Fruit fly (Drosophila melanogaster): Measurements from ENCODE around the gene abd-A.
A peak's percentile ranks its signal among the peaks of the same experiment; 100 is the strongest.

The abd-A gene

DNA sequence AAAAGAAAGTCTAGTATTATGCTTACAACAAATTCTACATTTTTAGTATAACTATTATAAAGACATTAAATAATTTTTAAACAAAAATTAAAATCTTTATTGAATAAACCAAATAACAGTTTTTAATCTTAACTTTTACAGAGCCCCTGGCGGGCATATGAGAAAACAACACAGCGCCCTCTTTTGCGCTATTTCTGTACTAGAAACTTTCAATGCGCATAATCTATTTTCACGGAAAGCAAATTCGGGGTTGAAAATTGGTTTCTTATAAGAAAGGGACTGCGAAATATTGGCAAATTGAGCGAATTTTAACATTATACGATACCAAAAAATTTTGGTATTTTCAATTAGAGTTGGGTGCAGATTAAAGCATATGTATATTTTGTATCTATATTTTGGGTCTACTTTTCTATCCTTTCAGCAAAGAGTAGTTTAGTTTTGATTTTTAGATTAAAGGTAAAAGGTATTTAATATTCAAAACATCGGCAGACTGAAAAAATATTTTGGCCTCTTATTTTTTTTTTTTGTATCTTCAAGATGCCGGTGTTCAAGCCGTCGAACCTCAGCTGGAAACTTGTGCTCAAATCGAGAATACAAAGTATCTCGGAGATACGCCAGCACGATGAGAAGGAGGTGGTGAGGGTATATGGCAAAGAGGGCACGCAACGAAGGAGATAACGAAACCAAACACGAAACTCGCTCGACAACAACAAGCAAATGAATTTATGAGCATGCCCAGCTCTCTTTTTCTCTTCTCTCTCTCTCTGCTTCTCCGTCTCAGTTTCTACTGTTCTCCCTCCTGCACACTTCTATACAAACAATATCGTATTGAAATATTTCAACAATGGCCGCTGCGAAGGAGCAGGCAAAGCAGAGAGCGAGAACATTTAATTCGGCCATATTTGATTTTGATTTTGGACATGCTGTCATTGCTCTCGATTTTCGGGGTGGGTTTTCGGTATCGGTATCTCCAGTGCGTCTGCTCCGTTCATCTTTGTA, 27.5 kb upstream of the abd-A start (continued):
- TF ChIP-seq sd (tag; optimal IDR thresholded peaks at IDR 0.05) (peak; percentile 49), phol (tag; optimal IDR thresholded peaks at IDR 0.05) (peak; percentile 78), pros (GFP tag; optimal IDR thresholded peaks at IDR 0.05) (peak; percentile 86), CG1603 (tag; optimal IDR thresholded peaks at IDR 0.05) (peak; percentile 40), dmrt99B (tag; optimal IDR thresholded peaks at IDR 0.05) (peak; percentile 3), wor (GFP tag; IDR thresholded peaks at IDR 0.05) (no peak), CG17361 (GFP tag; IDR thresholded peaks at IDR 0.05) (0 out of 3 replicates have a peak, but pooled peaks have one; percentile 10), shn (GFP tag; optimal IDR thresholded peaks at IDR 0.05) (no peak), chinmo (GFP tag; IDR thresholded peaks at IDR 0.05; ENCODE audit: partially characterized antibody) (peak; percentile 74; the same call in 1 of the 4 replicates), onecut (GFP tag; IDR thresholded peaks at IDR 0.05) (peak; percentile 54), psq (GFP tag; optimal IDR thresholded peaks at IDR 0.05) (peak; percentile 97), gcm2 (GFP tag; optimal IDR thresholded peaks at IDR 0.05) (no peak), CG30403 (GFP tag; optimal IDR thresholded peaks at IDR 0.05) (peak; percentile 18), CG15269 (tag; optimal IDR thresholded peaks at IDR 0.05) (peak; percentile 16), CG1602 (GFP tag; optimal IDR thresholded peaks at IDR 0.05) (peak; percentile 30), dan (GFP tag; IDR thresholded peaks at IDR 0.05) (no peak), cad (GFP tag; optimal IDR thresholded peaks at IDR 0.05) (peak; percentile 54), nerfin-1 (tag; optimal IDR thresholded peaks at IDR 0.05) (peak; percentile 41), CG11456 (GFP tag; IDR thresholded peaks at IDR 0.05) (peak; percentile 68; the same call in 1 of the 3 replicates), CG8924 (tag; optimal IDR thresholded peaks at IDR 0.05) (peak; percentile 20), CG11560 (tag; IDR thresholded peaks at IDR 0.05) (no peak), CG33213 (GFP tag; optimal IDR thresholded peaks at IDR 0.05) (peak; percentile 4), zen2 (GFP tag; IDR thresholded peaks at IDR 0.05; ENCODE audit: partially characterized antibody) (0 out of 3 replicates have a peak, but pooled peaks have one; percentile 10), Nf-YB (GFP tag; optimal IDR thresholded peaks at IDR 0.05) (peak; percentile 81), Sin3A (optimal IDR thresholded peaks at IDR 0.05) (no peak), seq (GFP tag; IDR thresholded peaks at IDR 0.05) (peak; percentile 72; the same call in 1 of the 2 replicates), yki (optimal IDR thresholded peaks at IDR 0.05) (peak; percentile 45), ato (GFP tag; IDR thresholded peaks at IDR 0.05; ENCODE audit: partially characterized antibody) (no peak), CG4424 (GFP tag; optimal IDR thresholded peaks at IDR 0.05) (peak; percentile 3), CG3163 (GFP tag; optimal IDR thresholded peaks at IDR 0.05) (peak; percentile 9), HmgZ (tag; optimal IDR thresholded peaks at IDR 0.05) (no peak), Sox102F (GFP tag; optimal IDR thresholded peaks at IDR 0.05) (peak; percentile 50), CG10654 (GFP tag; optimal IDR thresholded peaks at IDR 0.05) (peak; percentile 10), sim (GFP tag; IDR thresholded peaks at IDR 0.05) (no peak), Hr3 (GFP tag; optimal IDR thresholded peaks at IDR 0.05) (peak; percentile 1), CG2712 (tag; optimal IDR thresholded peaks at IDR 0.05) (peak; percentile 20), fd96Cb (tag; optimal IDR thresholded peaks at IDR 0.05) (peak; percentile 18), E2f1 (GFP tag; IDR thresholded peaks at IDR 0.05) (peak; percentile 23; the same call in 1 of the 2 replicates), sens (GFP tag) (peak; percentile 78), gsb-n (tag; optimal IDR thresholded peaks at IDR 0.05) (peak; percentile 32), Pdp1 (GFP tag; optimal IDR thresholded peaks at IDR 0.05) (peak in 1 of 2 experiments; percentile 1), Hsf (GFP tag; optimal IDR thresholded peaks at IDR 0.05) (peak; percentile 2), ttk (GFP tag; IDR thresholded peaks at IDR 0.05) (0 out of 2 replicates have a peak, but pooled peaks have one; percentile 13), CG2116 (GFP tag; optimal IDR thresholded peaks at IDR 0.05) (no peak), tap (tag; optimal IDR thresholded peaks at IDR 0.05) (no peak), Rfx (GFP tag; IDR thresholded peaks at IDR 0.05) (no peak), sqz (GFP tag; optimal IDR thresholded peaks at IDR 0.05) (peak; percentile 17), eve (GFP tag; optimal IDR thresholded peaks at IDR 0.05) (peak in 1 of 2 experiments; percentile 52), slbo (GFP tag; IDR thresholded peaks at IDR 0.05) (0 out of 2 replicates have a peak, but pooled peaks have one; percentile 8)
